Fruit fly (Drosophila melanogaster) whole organism, embryonic: Measurements from ENCODE around the gene Pgm1.

Experiments
- Awh ChIP-seq: fragments of 200-800 bp; sonication (Bioruptor generic); IDR thresholded peaks from 2 replicates; pipeline ENCODE4, ENCODE4 v1.3.6; 2022; ENCODE audit warnings: missing biosample characterization, missing genetic modification characterization
- BtbVII ChIP-seq: fragments of 200-800 bp; sonication (Bioruptor generic); optimal IDR thresholded peaks from 3 replicates; lab custom pipeline; 2017; ENCODE audit warnings: missing biosample characterization, mild to moderate bottlenecking, missing genetic modification characterization
- C15 ChIP-seq: fragments of 200-800 bp; sonication (Bioruptor generic); IDR thresholded peaks from 3 replicates; pipeline ENCODE4 v1.3.6; 2022; ENCODE audit warnings: missing biosample characterization, missing genetic modification characterization
- CG10366 ChIP-seq: fragments of 200-800 bp; sonication (Bioruptor generic); IDR thresholded peaks from 2 replicates; pipeline ENCODE4 v1.3.6; 2022; ENCODE audit warnings: missing biosample characterization, missing genetic modification characterization
- CG10543 ChIP-seq: fragments of 200-800 bp; sonication (Bioruptor generic); optimal IDR thresholded peaks from 3 replicates; lab custom pipeline; 2017; ENCODE audit warnings: missing biosample characterization, mild to moderate bottlenecking, missing genetic modification characterization, moderate library complexity
- CG11247 ChIP-seq: fragments of 200-800 bp; sonication (Bioruptor generic); IDR thresholded peaks from 2 replicates; pipeline ENCODE4 v1.3.6; 2022; ENCODE audit warnings: missing biosample characterization, missing genetic modification characterization
- CG11696 ChIP-seq: fragments of 200-800 bp; sonication (Bioruptor generic); IDR thresholded peaks from 2 replicates; pipeline ENCODE4 v1.3.6; 2022; ENCODE audit warnings: missing biosample characterization, missing genetic modification characterization
- CG12104 ChIP-seq: fragments of 200-800 bp; sonication (Bioruptor generic); optimal IDR thresholded peaks from 3 replicates; lab custom pipeline; 2016; ENCODE audit warnings: missing biosample characterization, missing genetic modification characterization
- CG12744 ChIP-seq: fragments of 200-800 bp; sonication (Bioruptor generic); optimal IDR thresholded peaks from 2 replicates; lab custom pipeline; 2016; ENCODE audit warnings: missing biosample characterization, missing genetic modification characterization
- CG16779 ChIP-seq: fragments of 200-800 bp; sonication (Bioruptor generic); IDR thresholded peaks from 2 replicates; pipeline ENCODE4 v1.3.6; 2022; ENCODE audit warnings: missing biosample characterization, missing genetic modification characterization
- CG17612 ChIP-seq: fragments of 200-800 bp; sonication (Bioruptor generic); IDR thresholded peaks from 2 replicates; pipeline ENCODE4 v1.3.6; 2022; ENCODE audit warnings: missing biosample characterization, missing genetic modification characterization
- CG17829 ChIP-seq: fragments of 200-800 bp; optimal IDR thresholded peaks from 2 replicates; lab custom pipeline; 2019; ENCODE audit warnings: missing biosample characterization, mild to moderate bottlenecking, missing genetic modification characterization, moderate library complexity
- CG18599 ChIP-seq: fragments of 200-800 bp; sonication (Bioruptor generic); optimal IDR thresholded peaks from 3 replicates; lab custom pipeline; 2017; ENCODE audit warnings: missing biosample characterization, missing genetic modification characterization, mild to moderate bottlenecking, moderate library complexity, missing genetic modification reagents
- CG18619 ChIP-seq: fragments of 200-800 bp; sonication (Bioruptor generic); optimal IDR thresholded peaks from 3 replicates; lab custom pipeline; 2017; ENCODE audit warnings: missing biosample characterization, mild to moderate bottlenecking, missing genetic modification characterization
- CG30431 ChIP-seq: fragments of 200-800 bp; sonication (Bioruptor generic); optimal IDR thresholded peaks from 2 replicates; lab custom pipeline; 2017; ENCODE audit warnings: missing biosample characterization, missing genetic modification characterization
- CG3995 ChIP-seq: fragments of 200-800 bp; sonication (Bioruptor generic); optimal IDR thresholded peaks from 3 replicates; lab custom pipeline; 2016; ENCODE audit warnings: missing biosample characterization, missing genetic modification characterization
- CG42726 ChIP-seq: fragments of 200-800 bp; sonication (Bioruptor generic); IDR thresholded peaks from 2 replicates; pipeline ENCODE4 v1.3.6; 2022; ENCODE audit warnings: missing biosample characterization, missing genetic modification characterization; ENCODE audit not compliant: partially characterized antibody
- CG4854 ChIP-seq: fragments of 200-800 bp; sonication (Bioruptor generic); optimal IDR thresholded peaks from 2 replicates; lab custom pipeline; 2016; ENCODE audit warnings: missing biosample characterization, missing genetic modification characterization, inconsistent platforms
- CG7839 ChIP-seq: fragments of 200-800 bp; sonication (Bioruptor generic); optimal IDR thresholded peaks from 3 replicates; lab custom pipeline; 2018; ENCODE audit warnings: missing biosample characterization, mild to moderate bottlenecking, missing genetic modification characterization, moderate library complexity
- CG9609 ChIP-seq: fragments of 200-800 bp; sonication (Bioruptor generic); optimal IDR thresholded peaks from 3 replicates; lab custom pipeline; 2016; ENCODE audit warnings: missing biosample characterization, missing genetic modification characterization
- CTCF ChIP-seq: fragments of 200-800 bp; sonication (Bioruptor generic); optimal IDR thresholded peaks from 2 replicates; lab custom pipeline; 2017; ENCODE audit warnings: missing biosample characterization, mild to moderate bottlenecking, missing genetic modification characterization, moderate library complexity
- Chrac-16 ChIP-seq: fragments of 200-800 bp; sonication (Bioruptor generic); optimal IDR thresholded peaks from 3 replicates; lab custom pipeline; 2016; ENCODE audit warnings: missing biosample characterization, missing genetic modification characterization
- Ets97D ChIP-seq: fragments of 200-800 bp; sonication (Bioruptor generic); optimal IDR thresholded peaks from 3 replicates; lab custom pipeline; 2016; ENCODE audit warnings: missing biosample characterization, missing genetic modification characterization
- Hr39 ChIP-seq: fragments of >200 bp; optimal IDR thresholded peaks from 2 replicates; lab custom pipeline; 2017
- Kr ChIP-seq: fragments of 200-800 bp; sonication (Bioruptor generic); optimal IDR thresholded peaks from 2 replicates; lab custom pipeline; 2017; ENCODE audit warnings: missing biosample characterization, mild to moderate bottlenecking, missing genetic modification characterization
- Lpt ChIP-seq: fragments of >200 bp; optimal IDR thresholded peaks from 2 replicates; lab custom pipeline; 2018; ENCODE audit warnings: missing biosample characterization, missing genetic modification characterization
- Rx ChIP-seq: fragments of 200-800 bp; sonication (Bioruptor generic); IDR thresholded peaks from 2 replicates; pipeline ENCODE4 v1.3.6; 2022; ENCODE audit warnings: missing biosample characterization, missing genetic modification characterization
- Ssrp ChIP-seq: fragments of 200-800 bp; sonication (Bioruptor generic); optimal IDR thresholded peaks from 2 replicates; lab custom pipeline; 2018; ENCODE audit warnings: missing biosample characterization, mild to moderate bottlenecking, missing genetic modification characterization, moderate library complexity
- Taf1 ChIP-seq: fragments of 200-800 bp; sonication (Bioruptor generic); IDR thresholded peaks from 2 replicates; pipeline ENCODE4 v1.3.6; 2022; ENCODE audit warnings: missing biosample characterization, missing genetic modification characterization
- Vsx1 ChIP-seq: fragments of 200-800 bp; sonication (Bioruptor generic); optimal IDR thresholded peaks from 2 replicates; lab custom pipeline; 2017; ENCODE audit warnings: missing biosample characterization, mild to moderate bottlenecking, missing genetic modification characterization, missing genetic modification reagents
- chif ChIP-seq, 2 experiments: fragments of 200-800 bp; sonication (Bioruptor generic); optimal IDR thresholded peaks; 3 replicates each; lab custom pipeline; 2016; ENCODE audit warnings: missing biosample characterization in 2 of 2, missing genetic modification characterization in 2 of 2
- chinmo ChIP-seq: fragments of 200-800 bp; sonication (Bioruptor generic); IDR thresholded peaks from 4 replicates; pipeline ENCODE4 v1.3.6; 2022; ENCODE audit warnings: missing biosample characterization, missing genetic modification characterization; ENCODE audit not compliant: partially characterized antibody
- chm ChIP-seq: fragments of 200-800 bp; sonication (Bioruptor generic); IDR thresholded peaks from 2 replicates; pipeline ENCODE4 v1.3.6; 2022; ENCODE audit warnings: missing biosample characterization, missing genetic modification characterization
- chn ChIP-seq: fragments of 200-800 bp; sonication (Bioruptor generic); optimal IDR thresholded peaks from 2 replicates; lab custom pipeline; 2016; ENCODE audit warnings: missing biosample characterization, missing genetic modification characterization
- crol ChIP-seq: fragments of 200-800 bp; sonication (Bioruptor generic); IDR thresholded peaks from 2 replicates; pipeline ENCODE4 v1.3.6; 2022; ENCODE audit warnings: missing biosample characterization, missing genetic modification characterization
- cwo ChIP-seq: fragments of 200-800 bp; sonication (Bioruptor generic); optimal IDR thresholded peaks from 3 replicates; lab custom pipeline; 2017; ENCODE audit warnings: missing biosample characterization, missing genetic modification characterization, mild to moderate bottlenecking, moderate library complexity, missing genetic modification reagents
- danr ChIP-seq: fragments of 200-800 bp; sonication (Bioruptor generic); IDR thresholded peaks from 2 replicates; pipeline ENCODE4 v1.3.6; 2022; ENCODE audit warnings: missing biosample characterization, missing genetic modification characterization
- dm ChIP-seq: fragments of 200-800 bp; sonication (Bioruptor generic); optimal IDR thresholded peaks from 3 replicates; lab custom pipeline; 2016; ENCODE audit warnings: missing biosample characterization, missing genetic modification characterization
- gcm2 ChIP-seq: fragments of 200-800 bp; sonication (Bioruptor generic); optimal IDR thresholded peaks from 2 replicates; lab custom pipeline; 2016; ENCODE audit warnings: missing biosample characterization, missing genetic modification characterization
- grau ChIP-seq: fragments of 200-800 bp; optimal IDR thresholded peaks from 3 replicates; lab custom pipeline; 2019; ENCODE audit warnings: missing biosample characterization, mild to moderate bottlenecking, missing genetic modification characterization, moderate library complexity
- h ChIP-seq: fragments of >200 bp; optimal IDR thresholded peaks from 2 replicates; lab custom pipeline; 2017
- ind ChIP-seq: fragments of 200-800 bp; sonication (Bioruptor generic); optimal IDR thresholded peaks from 3 replicates; lab custom pipeline; 2016; ENCODE audit warnings: missing biosample characterization, missing genetic modification characterization
- klu ChIP-seq: fragments of 200-800 bp; sonication (Bioruptor generic); IDR thresholded peaks from 2 replicates; pipeline ENCODE4 v1.3.6; 2022; ENCODE audit warnings: missing biosample characterization, missing genetic modification characterization
- knrl ChIP-seq: fragments of 200-800 bp; sonication (Bioruptor generic); IDR thresholded peaks from 3 replicates; pipeline ENCODE4 v1.3.6; 2022; ENCODE audit warnings: missing biosample characterization, missing genetic modification characterization; ENCODE audit not compliant: partially characterized antibody
- phol ChIP-seq: fragments of 200-800 bp; sonication (Bioruptor generic); optimal IDR thresholded peaks from 3 replicates; lab custom pipeline; 2018; ENCODE audit warnings: missing biosample characterization, mild to moderate bottlenecking, missing genetic modification characterization, moderate library complexity
- pita ChIP-seq: fragments of 200-800 bp; sonication (Bioruptor generic); optimal IDR thresholded peaks from 2 replicates; lab custom pipeline; 2017; ENCODE audit warnings: missing biosample characterization, mild to moderate bottlenecking, missing genetic modification characterization
- psq ChIP-seq: fragments of 200-800 bp; sonication (Bioruptor generic); optimal IDR thresholded peaks from 2 replicates; lab custom pipeline; 2017; ENCODE audit warnings: missing biosample characterization, missing genetic modification characterization
- repo ChIP-seq: fragments of 200-800 bp; sonication (Bioruptor generic); optimal IDR thresholded peaks from 2 replicates; lab custom pipeline; 2016; ENCODE audit warnings: missing biosample characterization, missing genetic modification characterization
- sisA ChIP-seq: fragments of 200-800 bp; sonication (Bioruptor generic); IDR thresholded peaks from 2 replicates; pipeline ENCODE4 v1.3.6; 2022; ENCODE audit warnings: missing biosample characterization, missing genetic modification characterization
- vnd ChIP-seq: fragments of 200-800 bp; sonication (Bioruptor generic); IDR thresholded peaks from 3 replicates; pipeline ENCODE4 v1.3.6; 2022; ENCODE audit warnings: missing biosample characterization, missing genetic modification characterization; ENCODE audit not compliant: partially characterized antibody
- zen ChIP-seq: fragments of 200-800 bp; sonication (Bioruptor generic); optimal IDR thresholded peaks from 3 replicates; lab custom pipeline; 2018; ENCODE audit warnings: missing biosample characterization, mild to moderate bottlenecking, missing genetic modification characterization, moderate library complexity

The Pgm1 gene

dm6 chr3L:16131264-16132066 lies 3.1 kb upstream of the Pgm1 start, which contains the start of the genes Trs20 and elg1 (continued):
- TF ChIP-seq CG9609 (GFP tag; lab: Kevin White, UChicago): no peak
- peak; percentile 59 for TF ChIP-seq Vsx1
- TF ChIP-seq CG10543 (GFP tag; lab: Kevin White, UChicago): peak; percentile 49
- peak; percentile 42 for TF ChIP-seq CG12104 (GFP tag; lab: Kevin White, UChicago)
- no peak for TF ChIP-seq CG12744 (GFP tag; lab: Kevin White, UChicago)
- no peak for TF ChIP-seq Hr39 (lab: Kevin White, UChicago)
- TF ChIP-seq knrl (GFP tag; lab: Robert Waterston, UW): no peak
- peak; percentile 33 for TF ChIP-seq cwo
- no peak for TF ChIP-seq CG42726 (GFP tag; lab: Robert Waterston, UW)
- TF ChIP-seq C15 (GFP tag; lab: Robert Waterston, UW): no peak
- TF ChIP-seq CG4854 (GFP tag; lab: Kevin White, UChicago): no peak
- TF ChIP-seq repo (GFP tag; lab: Kevin White, UChicago): no peak
- no peak for TF ChIP-seq danr (GFP tag; lab: Robert Waterston, UW)
- TF ChIP-seq CG3995 (GFP tag; lab: Kevin White, UChicago): no peak
- peak; percentile 74 for TF ChIP-seq CG7839 (tag; lab: Kevin White, UChicago)
- TF ChIP-seq phol (tag; lab: Kevin White, UChicago): peak; percentile 63
- no peak for TF ChIP-seq CG30431
- TF ChIP-seq CG18619 (GFP tag; lab: Kevin White, UChicago): peak; percentile 14
- TF ChIP-seq grau (tag; lab: Kevin White, UChicago): peak; percentile 71
- TF ChIP-seq chn (GFP tag; lab: Kevin White, UChicago): no peak
- TF ChIP-seq CG11247 (GFP tag; lab: Robert Waterston, UW): no peak
- TF ChIP-seq CG17612 (GFP tag; lab: Robert Waterston, UW): no peak
- no peak for TF ChIP-seq Taf1 (GFP tag; lab: Robert Waterston, UW)
- peak; percentile 75 for TF ChIP-seq CG17829 (tag; lab: Kevin White, UChicago)
- TF ChIP-seq zen (tag; lab: Kevin White, UChicago): peak; percentile 46
- no peak for TF ChIP-seq crol (GFP tag; lab: Robert Waterston, UW)
- peak; percentile 16 for TF ChIP-seq Ets97D
- TF ChIP-seq Chrac-16 (GFP tag; lab: Kevin White, UChicago): peak; percentile 21
- no peak for TF ChIP-seq klu (GFP tag; lab: Robert Waterston, UW)
- TF ChIP-seq Rx (GFP tag; lab: Robert Waterston, UW): no peak
- TF ChIP-seq ind (GFP tag; lab: Kevin White, UChicago): peak; percentile 39
- no peak for TF ChIP-seq CTCF (GFP tag; lab: Kevin White, UChicago)
- TF ChIP-seq psq (GFP tag; lab: Kevin White, UChicago): no peak
- TF ChIP-seq h (lab: Kevin White, UChicago): no peak
- peak; percentile 34 for TF ChIP-seq Ssrp (tag; lab: Kevin White, UChicago)
- no peak; the same call in 1 of the 2 replicates for TF ChIP-seq sisA (GFP tag; lab: Robert Waterston, UW)
- TF ChIP-seq chif (GFP tag; optimal IDR thresholded peaks at IDR 0.05; lab: Kevin White, UChicago): no peak
- no peak for TF ChIP-seq Lpt (GFP tag; lab: Kevin White, UChicago)
- no peak for TF ChIP-seq dm (GFP tag; lab: Kevin White, UChicago)
- TF ChIP-seq CG18599 (GFP tag; lab: Kevin White, UChicago): peak; percentile 46
- TF ChIP-seq CG11696 (GFP tag; lab: Robert Waterston, UW): peak; percentile 100
- no peak for TF ChIP-seq vnd (GFP tag; lab: Robert Waterston, UW)
- no peak for TF ChIP-seq pita (GFP tag; lab: Kevin White, UChicago)
- no peak for TF ChIP-seq BtbVII (GFP tag; lab: Kevin White, UChicago)
- TF ChIP-seq Kr: no peak
- peak; percentile 7 for TF ChIP-seq gcm2 (GFP tag; lab: Kevin White, UChicago)
- no peak for TF ChIP-seq Awh
- TF ChIP-seq chinmo: no peak
- 0 out of 2 replicates have a peak, but pooled peaks have one; percentile 26 for TF ChIP-seq chm (GFP tag; lab: Robert Waterston, UW)
- no peak for TF ChIP-seq CG16779 (GFP tag; lab: Robert Waterston, UW)
- TF ChIP-seq CG10366 (GFP tag; lab: Robert Waterston, UW): no peak; the same call in 1 of the 2 replicates
